Worm (Caenorhabditis elegans) whole organism, midembryonic: ENCODE data around the gene tsen-34.

Experiments used
- T22C8.4 ChIP-seq: fragments of 200-800 bp; sonication (Bioruptor generic); IDR thresholded peaks from 2 replicates; pipeline ENCODE4 v1.3.6; 2022; ENCODE audit warnings: missing genetic modification characterization, missing compliant biosample characterization
- cog-1 ChIP-seq: sonication (generic microtip); optimal IDR thresholded peaks from 2 replicates; lab custom pipeline; 2016; ENCODE audit warnings: missing genetic modification characterization, missing compliant biosample characterization
- flt-1 ChIP-seq: fragments of 200-800 bp; sonication (Bioruptor generic); IDR thresholded peaks from 2 replicates; pipeline ENCODE4 v1.3.6; 2022; ENCODE audit warnings: missing genetic modification characterization, missing compliant biosample characterization
- med-1 ChIP-seq: sonication (generic microtip); optimal IDR thresholded peaks from 2 replicates; lab custom pipeline; 2017; ENCODE audit warnings: missing genetic modification characterization, mild to moderate bottlenecking, missing compliant biosample characterization, antibody characterized with exemption, missing genetic modification reagents; ENCODE audit not compliant: insufficient read depth
- ref-1 ChIP-seq: fragments of 200-800 bp; sonication (Bioruptor generic); conservative IDR thresholded peaks from 2 replicates; pipeline ENCODE4 v1.3.6; 2022; ENCODE audit warnings: missing genetic modification reagents, missing genetic modification characterization, missing compliant biosample characterization
- tab-1 ChIP-seq: fragments of 200-800 bp; sonication (Bioruptor generic); IDR thresholded peaks from 2 replicates; pipeline ENCODE4 v1.3.6; 2022; ENCODE audit warnings: missing genetic modification characterization, missing compliant biosample characterization
- ztf-23 ChIP-seq: fragments of 200-800 bp; sonication (Bioruptor generic); IDR thresholded peaks from 2 replicates; pipeline ENCODE4 v1.3.6; 2022; ENCODE audit warnings: missing genetic modification reagents, missing genetic modification characterization, missing compliant biosample characterization
- ztf-29 ChIP-seq: fragments of 200-800 bp; sonication (Bioruptor generic); IDR thresholded peaks from 2 replicates; pipeline ENCODE4 v1.3.6; 2022; ENCODE audit warnings: missing genetic modification reagents, missing genetic modification characterization, missing compliant biosample characterization

- TF ChIP-seq ztf-29 (GFP tag; lab: Robert Waterston, UW) = no peak
- no peak for TF ChIP-seq flt-1 (GFP tag; lab: Robert Waterston, UW)
- TF ChIP-seq ztf-23 (GFP tag; lab: Robert Waterston, UW) = no peak
- TF ChIP-seq cog-1 (tag; lab: Kevin White, UChicago) = no peak
- no peak for TF ChIP-seq T22C8.4 (GFP tag; lab: Robert Waterston, UW)
- TF ChIP-seq med-1 (GFP tag; lab: Kevin White, UChicago) = no peak
- no peak for TF ChIP-seq tab-1
- no peak for TF ChIP-seq ref-1
These were observed 16.1 kb upstream of the tsen-34 start, which contains the start of gene scrm-5 for ce11 chrIV:4162121-4162520.
